Worm (Caenorhabditis elegans) whole organism, L3 larva: ENCODE results near the gene egrh-1.

Source experiments
- R02D3.7 ChIP-seq: fragments of 150-350 bp; optimal IDR thresholded peaks from 2 replicates; lab custom pipeline; 2014; ENCODE audit warnings: missing biosample characterization, missing genetic modification characterization
- ZK546.5 ChIP-seq: sonication (generic microtip); optimal IDR thresholded peaks from 2 replicates; lab custom pipeline; 2017; ENCODE audit warnings: missing biosample characterization, missing genetic modification characterization
- aly-2 ChIP-seq: fragments of 150-350 bp; optimal IDR thresholded peaks from 2 replicates; lab custom pipeline; 2014; ENCODE audit warnings: missing biosample characterization, missing genetic modification characterization
- ama-1 ChIP-seq: fragments of 150-350 bp; optimal IDR thresholded peaks from 2 replicates; lab custom pipeline; 2018
- ceh-16 ChIP-seq: sonication (generic microtip); optimal IDR thresholded peaks from 2 replicates; lab custom pipeline; 2017; ENCODE audit warnings: missing biosample characterization, missing genetic modification characterization
- ceh-28 ChIP-seq: fragments of 150-350 bp; optimal IDR thresholded peaks from 2 replicates; lab custom pipeline; 2014; ENCODE audit warnings: missing biosample characterization, missing genetic modification reagents, missing genetic modification characterization
- ceh-82 ChIP-seq: fragments of 150-350 bp; optimal IDR thresholded peaks from 2 replicates; lab custom pipeline; 2014; ENCODE audit warnings: missing biosample characterization, missing genetic modification characterization
- ceh-9 ChIP-seq: sonication (generic microtip); optimal IDR thresholded peaks from 2 replicates; lab custom pipeline; 2018; ENCODE audit warnings: missing biosample characterization, missing genetic modification characterization
- daf-12 ChIP-seq: fragments of 150-350 bp; optimal IDR thresholded peaks from 2 replicates; lab custom pipeline; 2014; ENCODE audit warnings: missing biosample characterization, missing genetic modification reagents, missing genetic modification characterization
- egl-27 ChIP-seq: sonication (generic microtip); optimal IDR thresholded peaks from 4 replicates; lab custom pipeline; 2017; ENCODE audit warnings: missing biosample characterization, missing genetic modification reagents, missing genetic modification characterization
- egl-5 ChIP-seq: fragments of 150-350 bp; optimal IDR thresholded peaks from 2 replicates; lab custom pipeline; 2017; ENCODE audit warnings: missing biosample characterization, missing genetic modification reagents, missing genetic modification characterization, inconsistent platforms
- elt-1 ChIP-seq: fragments of 150-350 bp; optimal IDR thresholded peaks from 2 replicates; lab custom pipeline; 2014; ENCODE audit warnings: missing biosample characterization, missing genetic modification characterization
- elt-2 ChIP-seq: sonication (generic microtip); optimal IDR thresholded peaks from 2 replicates; lab custom pipeline; 2016; ENCODE audit warnings: missing genetic modification reagents, mild to moderate bottlenecking, missing genetic modification characterization, missing compliant biosample characterization
- elt-3 ChIP-seq, 3 experiments: fragments of 150-350 bp in 1 of 3; sonication (generic microtip) in 2 of 3; optimal IDR thresholded peaks; 2 replicates in 2 of 3; 4 replicates in 1 of 3; lab custom pipeline; 2014 to 2017; ENCODE audit warnings: missing biosample characterization in 3 of 3, missing genetic modification characterization in 3 of 3
- eor-1 ChIP-seq, 2 experiments: fragments of 150-350 bp; optimal IDR thresholded peaks; 2 replicates each; lab custom pipeline; 2014 to 2018; ENCODE audit warnings: missing biosample characterization in 2 of 2, missing genetic modification characterization in 2 of 2
- fkh-10 ChIP-seq: sonication (generic microtip); optimal IDR thresholded peaks from 2 replicates; lab custom pipeline; 2017; ENCODE audit warnings: missing biosample characterization, missing genetic modification reagents, missing genetic modification characterization
- fkh-2 ChIP-seq: fragments of 150-350 bp; optimal IDR thresholded peaks from 2 replicates; lab custom pipeline; 2014; ENCODE audit warnings: missing biosample characterization, missing genetic modification reagents, missing genetic modification characterization
- fos-1 ChIP-seq: fragments of 150-350 bp; optimal IDR thresholded peaks from 2 replicates; lab custom pipeline; 2014; ENCODE audit warnings: missing biosample characterization, missing genetic modification characterization
- hmg-11 ChIP-seq: sonication (generic microtip); optimal IDR thresholded peaks from 2 replicates; lab custom pipeline; 2016; ENCODE audit warnings: missing genetic modification characterization, missing compliant biosample characterization
- jun-1 ChIP-seq: fragments of 150-350 bp; optimal IDR thresholded peaks from 2 replicates; lab custom pipeline; 2014; ENCODE audit warnings: missing biosample characterization, missing genetic modification reagents, missing genetic modification characterization
- lin-15B ChIP-seq: fragments of 150-350 bp; optimal IDR thresholded peaks from 2 replicates; lab custom pipeline; 2014; ENCODE audit warnings: missing biosample characterization, missing genetic modification characterization
- lin-39 ChIP-seq: fragments of 150-350 bp; optimal IDR thresholded peaks from 2 replicates; lab custom pipeline; 2018; ENCODE audit warnings: missing biosample characterization, missing genetic modification reagents, missing genetic modification characterization
- lsy-12 ChIP-seq: sonication (generic microtip); optimal IDR thresholded peaks from 2 replicates; lab custom pipeline; 2016; ENCODE audit warnings: mild to moderate bottlenecking, missing genetic modification characterization, missing compliant biosample characterization
- mdl-1 ChIP-seq: fragments of 150-350 bp; optimal IDR thresholded peaks from 2 replicates; lab custom pipeline; 2014; ENCODE audit warnings: missing biosample characterization, missing genetic modification characterization
- mml-1 ChIP-seq: fragments of 150-350 bp; sonication (generic microtip); optimal IDR thresholded peaks from 3 replicates; lab custom pipeline; 2014; ENCODE audit warnings: missing biosample characterization, missing genetic modification characterization
- nfya-1 ChIP-seq: sonication (generic microtip); optimal IDR thresholded peaks from 2 replicates; lab custom pipeline; 2017; ENCODE audit warnings: missing genetic modification characterization, mild to moderate bottlenecking, missing compliant biosample characterization, antibody characterized with exemption, moderate library complexity; ENCODE audit not compliant: insufficient read depth
- nhr-11 ChIP-seq: fragments of 150-350 bp; optimal IDR thresholded peaks from 2 replicates; lab custom pipeline; 2014; ENCODE audit warnings: missing biosample characterization, missing genetic modification characterization
- nhr-12 ChIP-seq: fragments of 150-350 bp; optimal IDR thresholded peaks from 2 replicates; lab custom pipeline; 2014; ENCODE audit warnings: missing biosample characterization, missing genetic modification characterization
- nhr-23 ChIP-seq: fragments of 150-350 bp; optimal IDR thresholded peaks from 2 replicates; lab custom pipeline; 2014; ENCODE audit warnings: missing biosample characterization, missing genetic modification reagents, missing genetic modification characterization
- nhr-237 ChIP-seq: fragments of 150-350 bp; optimal IDR thresholded peaks from 2 replicates; lab custom pipeline; 2014; ENCODE audit warnings: missing biosample characterization, missing genetic modification characterization
- nhr-25 ChIP-seq: sonication (generic microtip); optimal IDR thresholded peaks from 2 replicates; lab custom pipeline; 2017; ENCODE audit warnings: missing biosample characterization, missing genetic modification characterization
- nhr-28 ChIP-seq: fragments of 150-350 bp; optimal IDR thresholded peaks from 2 replicates; lab custom pipeline; 2014; ENCODE audit warnings: missing biosample characterization, missing genetic modification characterization
- nhr-43 ChIP-seq: sonication (generic microtip); optimal IDR thresholded peaks from 2 replicates; lab custom pipeline; 2016; ENCODE audit warnings: mild to moderate bottlenecking, missing genetic modification characterization, missing compliant biosample characterization; ENCODE audit not compliant: poor library complexity, severe bottlenecking
- nhr-67 ChIP-seq: fragments of 150-350 bp; optimal IDR thresholded peaks from 2 replicates; lab custom pipeline; 2014; ENCODE audit warnings: missing biosample characterization, missing genetic modification characterization
- nhr-76 ChIP-seq: fragments of 150-350 bp; sonication (generic microtip); optimal IDR thresholded peaks from 5 replicates; lab custom pipeline; 2014; ENCODE audit warnings: missing biosample characterization, missing genetic modification characterization
- nhr-77 ChIP-seq: fragments of 150-350 bp; optimal IDR thresholded peaks from 2 replicates; lab custom pipeline; 2014; ENCODE audit warnings: missing biosample characterization, missing genetic modification characterization
- pha-4 ChIP-seq: fragments of 150-350 bp; optimal IDR thresholded peaks from 2 replicates; lab custom pipeline; 2014; ENCODE audit warnings: missing biosample characterization, missing genetic modification reagents, missing genetic modification characterization
- pqm-1 ChIP-seq: fragments of 150-350 bp; optimal IDR thresholded peaks from 2 replicates; lab custom pipeline; 2017; ENCODE audit warnings: missing biosample characterization, missing genetic modification characterization, inconsistent platforms
- sea-2 ChIP-seq: fragments of 150-350 bp; sonication (generic microtip); optimal IDR thresholded peaks from 4 replicates; lab custom pipeline; 2014; ENCODE audit warnings: missing biosample characterization, missing genetic modification reagents, missing genetic modification characterization
- skn-1 ChIP-seq: fragments of 150-350 bp; optimal IDR thresholded peaks from 2 replicates; lab custom pipeline; 2014; ENCODE audit warnings: missing biosample characterization, missing genetic modification characterization
- snpc-4 ChIP-seq: fragments of 150-350 bp; optimal IDR thresholded peaks from 2 replicates; lab custom pipeline; 2014; ENCODE audit warnings: missing biosample characterization, missing genetic modification characterization
- tbx-2 ChIP-seq: sonication (generic microtip); optimal IDR thresholded peaks from 2 replicates; lab custom pipeline; 2016; ENCODE audit warnings: mild to moderate bottlenecking, missing genetic modification characterization, missing compliant biosample characterization
- unc-39 ChIP-seq: sonication (generic microtip); optimal IDR thresholded peaks from 4 replicates; lab custom pipeline; 2017; ENCODE audit warnings: missing biosample characterization, missing genetic modification characterization
- unc-62 ChIP-seq: fragments of 150-350 bp; sonication (generic microtip); optimal IDR thresholded peaks from 4 replicates; lab custom pipeline; 2014; ENCODE audit warnings: missing biosample characterization, missing genetic modification reagents, missing genetic modification characterization
- zag-1 ChIP-seq: fragments of 150-350 bp; optimal IDR thresholded peaks from 2 replicates; lab custom pipeline; 2014; ENCODE audit warnings: missing biosample characterization, missing genetic modification characterization
- ztf-11 ChIP-seq: fragments of 150-350 bp; optimal IDR thresholded peaks from 2 replicates; lab custom pipeline; 2014; ENCODE audit warnings: missing biosample characterization, missing genetic modification characterization
- ztf-4 ChIP-seq: fragments of 150-350 bp; optimal IDR thresholded peaks from 2 replicates; lab custom pipeline; 2014; ENCODE audit warnings: missing biosample characterization, missing genetic modification characterization

The egrh-1 gene

ce11 chrX:14853712-14854217 lies 8.0 kb downstream of the egrh-1 start, which contains the start of the genes C27C12.1 and C27C12.4:
Gene C27C12.1 (minus strand): TSS chrX:14853762.
Gene C27C12.4 (plus strand): TSS chrX:14854086.
- TF ChIP-seq elt-1 (tag; lab: Kevin White, UChicago), result peak; percentile 35
- peak; percentile 95 for TF ChIP-seq hmg-11
- no peak for TF ChIP-seq nhr-237 (tag; lab: Kevin White, UChicago)
- peak; percentile 67 for TF ChIP-seq fkh-10 (GFP tag; lab: Kevin White, UChicago)
- TF ChIP-seq sea-2 (GFP tag; lab: Kevin White, UChicago), result no peak
- TF ChIP-seq elt-2, result peak; percentile 67
- TF ChIP-seq pqm-1 (tag; lab: Kevin White, UChicago), result no peak
- TF ChIP-seq elt-3 (tag; optimal IDR thresholded peaks at IDR 0.05; lab: Kevin White, UChicago), result no peak
- TF ChIP-seq ceh-28, result peak; percentile 82
- TF ChIP-seq lin-39 (tag; lab: Kevin White, UChicago), result peak; percentile 82
- no peak for TF ChIP-seq ztf-11 (tag; lab: Kevin White, UChicago)
- peak; percentile 91 for TF ChIP-seq nhr-25 (tag; lab: Kevin White, UChicago)
- TF ChIP-seq lin-15B (tag; lab: Kevin White, UChicago), result peak; percentile 87
- TF ChIP-seq unc-39 (tag; lab: Kevin White, UChicago), result no peak
- TF ChIP-seq pha-4 (tag; lab: Kevin White, UChicago), result peak; percentile 95
- TF ChIP-seq tbx-2 (tag; lab: Kevin White, UChicago), result peak; percentile 78
- TF ChIP-seq skn-1, result peak; percentile 87
- TF ChIP-seq mml-1 (tag; lab: Kevin White, UChicago), result no peak
- peak; percentile 93 for TF ChIP-seq nhr-23
- no peak for TF ChIP-seq ZK546.5
- TF ChIP-seq eor-1 (tag; optimal IDR thresholded peaks at IDR 0.05; lab: Kevin White, UChicago), result no peak
- TF ChIP-seq nhr-11 (tag; lab: Kevin White, UChicago), result peak; percentile 20
- no peak for TF ChIP-seq nhr-77 (tag; lab: Kevin White, UChicago)
- TF ChIP-seq egl-27, result peak; percentile 14
- TF ChIP-seq nhr-67 (tag; lab: Kevin White, UChicago), result no peak
- no peak for TF ChIP-seq aly-2 (tag; lab: Kevin White, UChicago)
- TF ChIP-seq daf-12 (tag; lab: Kevin White, UChicago), result no peak
- peak; percentile 89 for TF ChIP-seq snpc-4
- TF ChIP-seq nhr-76 (tag; lab: Kevin White, UChicago), result no peak
- peak; percentile 44 for TF ChIP-seq ama-1 (lab: Kevin White, UChicago)
- peak; percentile 57 for TF ChIP-seq lsy-12 (tag; lab: Kevin White, UChicago)
- no peak for TF ChIP-seq mdl-1 (tag; lab: Kevin White, UChicago)
- no peak for TF ChIP-seq nhr-28 (tag; lab: Kevin White, UChicago)
- TF ChIP-seq nhr-12, result no peak
- TF ChIP-seq ceh-82, result peak; percentile 69
- no peak for TF ChIP-seq ceh-16 (tag; lab: Kevin White, UChicago)
- TF ChIP-seq fkh-2, result peak; percentile 22
- peak; percentile 34 for TF ChIP-seq ztf-4
- TF ChIP-seq fos-1, result no peak
- TF ChIP-seq jun-1, result peak; percentile 75
- TF ChIP-seq nfya-1 (tag; lab: Kevin White, UChicago), result peak; percentile 90
- peak; percentile 85 for TF ChIP-seq nhr-43 (tag; lab: Kevin White, UChicago)
- TF ChIP-seq R02D3.7 (tag; lab: Kevin White, UChicago), result peak; percentile 68
- no peak for TF ChIP-seq ceh-9 (tag; lab: Kevin White, UChicago)
- TF ChIP-seq unc-62 (GFP tag; lab: Kevin White, UChicago), result no peak
- TF ChIP-seq egl-5, result peak; percentile 51
- peak; percentile 8 for TF ChIP-seq zag-1 (tag; lab: Kevin White, UChicago)
